Worm (Caenorhabditis elegans): ENCODE results near the gene fbxa-144.

ce11 chrV:16174109-16174508, 41.5 kb upstream of the fbxa-144 start:
- TF ChIP-seq W03F9.2 (tag; optimal IDR thresholded peaks at IDR 0.05) (no peak), him-1 (tag; optimal IDR thresholded peaks at IDR 0.05) (no peak)

All from whole organism, L4/young adult.